Fruit fly (Drosophila melanogaster): ENCODE measurements around the gene Grip163.
A peak's percentile ranks its signal among the peaks of the same experiment; 100 is the strongest.

The Grip163 gene

DNA sequence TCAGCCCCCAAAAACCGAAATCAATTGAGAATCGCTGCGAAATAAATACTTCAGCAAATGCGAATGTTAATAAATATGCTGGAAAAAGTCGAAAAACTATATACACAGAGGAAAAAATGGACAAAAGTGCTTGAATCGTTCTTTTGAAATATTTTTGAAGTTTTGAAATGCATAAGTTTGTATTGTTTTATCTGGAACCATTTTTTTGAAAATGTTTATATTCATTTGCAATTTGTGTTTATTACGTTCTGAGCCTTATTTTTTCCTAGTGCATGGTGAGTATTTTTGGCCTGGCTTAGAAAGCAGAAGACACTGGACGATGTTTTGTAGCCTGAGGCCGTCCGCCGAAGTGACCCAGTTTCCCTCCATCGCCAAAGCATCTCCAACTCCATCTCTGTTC lies 27.0 kb upstream of the Grip163 start:
- TF ChIP-seq CG8159 (tag; optimal IDR thresholded peaks at IDR 0.05) (no peak), Ets98B (GFP tag; IDR thresholded peaks at IDR 0.05) (peak; percentile 55), Pif1A (GFP tag; optimal IDR thresholded peaks at IDR 0.05) (no peak), CG4496 (GFP tag; IDR thresholded peaks at IDR 0.05) (peak; percentile 27; the same call in 2 of the 3 replicates), CG17806 (tag; optimal IDR thresholded peaks at IDR 0.05) (no peak), CG9948 (tag; optimal IDR thresholded peaks at IDR 0.05) (no peak), CG14655 (GFP tag; optimal IDR thresholded peaks at IDR 0.05) (peak; percentile 46), CG8301 (tag; optimal IDR thresholded peaks at IDR 0.05) (peak; percentile 75), EcR (GFP tag; optimal IDR thresholded peaks at IDR 0.05) (no peak), CG34367 (tag; optimal IDR thresholded peaks at IDR 0.05) (no peak), fd96Ca (GFP tag; IDR thresholded peaks at IDR 0.05) (no peak)

DNA sequence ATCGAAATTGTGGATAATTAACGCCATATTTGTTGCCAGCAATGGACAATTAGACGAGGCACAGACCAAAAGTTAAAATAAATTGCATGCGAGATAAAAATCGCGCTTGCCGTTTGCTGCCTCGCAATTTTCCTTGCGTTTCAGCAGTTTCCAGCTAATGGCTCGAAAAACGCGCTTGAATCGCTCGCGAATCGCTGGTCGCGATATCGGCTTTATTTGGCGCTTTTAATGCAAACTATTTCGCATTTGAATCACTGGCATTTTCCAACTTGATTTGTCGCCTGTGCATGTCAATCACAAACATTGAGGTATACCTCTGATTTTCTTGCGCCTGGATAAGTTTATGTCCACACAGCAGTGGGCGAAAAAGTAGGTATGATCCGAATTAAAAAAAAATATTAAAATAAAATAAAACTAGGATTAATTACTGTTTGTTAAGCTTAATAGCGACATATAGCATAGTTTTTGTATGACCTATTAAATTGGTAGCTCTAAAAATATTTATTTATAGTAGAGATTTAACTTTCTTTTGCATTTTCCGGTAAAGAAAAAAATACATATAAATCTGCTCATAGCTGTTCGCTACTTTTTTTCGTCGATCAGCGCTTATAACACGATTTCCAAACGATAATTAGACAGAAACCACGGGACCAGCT lies 25.3 kb upstream of the Grip163 start:
- TF ChIP-seq fd96Ca (GFP tag; IDR thresholded peaks at IDR 0.05) (0 out of 3 replicates have a peak, but pooled peaks have one; percentile 19), CG4496 (GFP tag; IDR thresholded peaks at IDR 0.05) (0 out of 3 replicates have a peak, but pooled peaks have one; percentile 25), CG32121 (GFP tag; IDR thresholded peaks at IDR 0.05) (peak; percentile 34; the same call in 1 of the 2 replicates), EcR (GFP tag; optimal IDR thresholded peaks at IDR 0.05) (no peak), CG13204 (GFP tag; optimal IDR thresholded peaks at IDR 0.05) (no peak), CG12605 (GFP tag; IDR thresholded peaks at IDR 0.05) (no peak), CG8159 (tag; optimal IDR thresholded peaks at IDR 0.05) (no peak), CG8301 (tag; optimal IDR thresholded peaks at IDR 0.05) (peak; percentile 30), CG17806 (tag; optimal IDR thresholded peaks at IDR 0.05) (no peak), Pif1A (GFP tag; optimal IDR thresholded peaks at IDR 0.05) (no peak), CG14655 (GFP tag; optimal IDR thresholded peaks at IDR 0.05) (peak; percentile 34)

DNA sequence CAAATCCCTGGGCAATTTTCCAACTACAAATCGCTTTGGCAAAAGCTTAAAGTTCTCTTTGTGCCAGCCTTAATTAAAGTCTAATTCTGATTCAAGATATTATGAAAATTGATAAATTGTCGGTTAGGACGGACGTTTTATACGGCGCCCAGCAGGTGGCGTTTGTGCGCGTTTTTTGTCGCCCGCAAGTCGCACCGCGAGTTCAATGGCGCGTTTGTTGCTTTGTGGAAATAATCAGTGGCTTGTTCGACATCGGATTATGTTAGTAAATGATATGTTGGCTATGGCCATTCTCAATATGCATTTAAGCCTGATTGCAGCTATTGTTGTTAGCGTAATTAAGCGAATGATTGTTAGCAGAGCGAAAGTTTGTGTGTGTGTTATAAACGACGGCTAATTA lies 24.0 kb upstream of the Grip163 start:
- TF ChIP-seq CG13204 (GFP tag; optimal IDR thresholded peaks at IDR 0.05) (no peak), CG14655 (GFP tag; optimal IDR thresholded peaks at IDR 0.05) (no peak), CG17806 (tag; optimal IDR thresholded peaks at IDR 0.05) (no peak), CG10348 (GFP tag; IDR thresholded peaks at IDR 0.05) (no peak), Ets98B (GFP tag; IDR thresholded peaks at IDR 0.05) (no peak), CG4496 (GFP tag; IDR thresholded peaks at IDR 0.05) (no peak), gl (tag; optimal IDR thresholded peaks at IDR 0.05) (no peak), CG9948 (tag; optimal IDR thresholded peaks at IDR 0.05) (no peak), Pif1B (GFP tag; optimal IDR thresholded peaks at IDR 0.05) (no peak), D1 (tag; optimal IDR thresholded peaks at IDR 0.05) (no peak), fd96Ca (GFP tag; IDR thresholded peaks at IDR 0.05) (no peak), EcR (GFP tag; optimal IDR thresholded peaks at IDR 0.05) (no peak), rn (GFP tag; IDR thresholded peaks at IDR 0.05) (no peak)

DNA sequence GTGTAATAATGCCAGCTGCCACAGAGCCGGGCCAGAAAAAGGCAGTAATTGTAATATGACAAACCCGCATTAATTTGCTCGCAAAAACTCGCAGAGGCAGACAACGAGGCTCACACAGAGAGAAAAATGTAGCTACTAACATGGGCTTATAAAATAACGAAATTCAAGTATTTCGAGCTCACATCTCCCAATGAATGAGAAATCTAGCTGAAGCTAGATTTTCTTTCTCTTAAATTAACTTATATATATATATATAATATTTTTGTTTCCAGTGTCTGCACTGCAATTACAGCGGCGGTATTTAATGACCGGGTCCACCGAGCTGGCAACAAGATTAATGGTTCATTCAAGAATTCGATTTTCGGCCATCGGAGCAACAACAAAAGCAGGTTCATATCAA lies 18.2 kb upstream of the Grip163 start:
- TF ChIP-seq CG17806 (tag; optimal IDR thresholded peaks at IDR 0.05) = peak; percentile 21
- no peak for TF ChIP-seq CG8301 (tag; optimal IDR thresholded peaks at IDR 0.05)
- no peak for TF ChIP-seq CG9948 (tag; optimal IDR thresholded peaks at IDR 0.05)
- TF ChIP-seq Snoo (tag; optimal IDR thresholded peaks at IDR 0.05) = peak; percentile 71
- peak; percentile 46; the same call in 1 of the 2 replicates for TF ChIP-seq rn (GFP tag; IDR thresholded peaks at IDR 0.05)
- peak; percentile 3 for TF ChIP-seq Pif1B (GFP tag; optimal IDR thresholded peaks at IDR 0.05)
- peak; percentile 63; the same call in 1 of the 2 replicates for TF ChIP-seq CG32121 (GFP tag; IDR thresholded peaks at IDR 0.05)
- peak; percentile 16 for TF ChIP-seq Pif1A (GFP tag; optimal IDR thresholded peaks at IDR 0.05)
- peak; percentile 20 for TF ChIP-seq CG8159 (tag; optimal IDR thresholded peaks at IDR 0.05)
- no peak for TF ChIP-seq CG12605 (GFP tag; IDR thresholded peaks at IDR 0.05)
- no peak for TF ChIP-seq EcR (GFP tag; optimal IDR thresholded peaks at IDR 0.05)
- no peak for TF ChIP-seq D1 (tag; optimal IDR thresholded peaks at IDR 0.05)
- TF ChIP-seq CG4496 (GFP tag; IDR thresholded peaks at IDR 0.05) = peak; percentile 78
- no peak for TF ChIP-seq CG15710 (tag; optimal IDR thresholded peaks at IDR 0.05)
- TF ChIP-seq Ets98B (GFP tag; IDR thresholded peaks at IDR 0.05) = peak; percentile 72
- TF ChIP-seq CG13204 (GFP tag; optimal IDR thresholded peaks at IDR 0.05) = no peak
- no peak for TF ChIP-seq gl (tag; optimal IDR thresholded peaks at IDR 0.05)
- TF ChIP-seq CG34367 (tag; optimal IDR thresholded peaks at IDR 0.05) = no peak
- TF ChIP-seq CG14655 (GFP tag; optimal IDR thresholded peaks at IDR 0.05) = peak; percentile 34
- TF ChIP-seq CG10348 (GFP tag; IDR thresholded peaks at IDR 0.05) = no peak
- TF ChIP-seq fd96Ca (GFP tag; IDR thresholded peaks at IDR 0.05) = 0 out of 3 replicates have a peak, but pooled peaks have one; percentile 25

DNA sequence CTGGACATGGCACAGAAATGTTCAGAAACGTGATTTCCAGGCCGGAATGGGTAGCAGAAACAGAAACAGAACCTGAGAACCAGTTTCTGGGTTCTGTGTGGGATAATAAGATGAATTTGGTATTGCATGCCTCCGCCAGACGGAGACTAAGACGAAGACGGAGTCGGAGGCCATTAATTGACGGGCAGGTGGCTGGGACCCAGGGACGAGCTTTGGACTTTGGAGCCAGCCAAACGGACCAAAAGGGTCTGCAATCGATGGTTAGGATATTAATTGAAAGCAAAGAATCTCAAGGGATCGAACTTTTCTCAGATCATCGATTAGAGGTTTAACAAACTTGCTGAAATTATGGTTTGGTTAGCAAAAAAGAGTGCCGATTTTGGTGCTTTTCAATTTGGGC lies 16.3 kb upstream of the Grip163 start:
- TF ChIP-seq Snoo (tag; optimal IDR thresholded peaks at IDR 0.05) = peak; percentile 5
- peak; percentile 1 for TF ChIP-seq EcR (GFP tag; optimal IDR thresholded peaks at IDR 0.05)
- no peak for TF ChIP-seq CG13204 (GFP tag; optimal IDR thresholded peaks at IDR 0.05)
- no peak for TF ChIP-seq CG34367 (tag; optimal IDR thresholded peaks at IDR 0.05)
- TF ChIP-seq CG8159 (tag; optimal IDR thresholded peaks at IDR 0.05) = no peak
- TF ChIP-seq gl (tag; optimal IDR thresholded peaks at IDR 0.05) = peak; percentile 59
- TF ChIP-seq D1 (tag; optimal IDR thresholded peaks at IDR 0.05) = no peak

DNA sequence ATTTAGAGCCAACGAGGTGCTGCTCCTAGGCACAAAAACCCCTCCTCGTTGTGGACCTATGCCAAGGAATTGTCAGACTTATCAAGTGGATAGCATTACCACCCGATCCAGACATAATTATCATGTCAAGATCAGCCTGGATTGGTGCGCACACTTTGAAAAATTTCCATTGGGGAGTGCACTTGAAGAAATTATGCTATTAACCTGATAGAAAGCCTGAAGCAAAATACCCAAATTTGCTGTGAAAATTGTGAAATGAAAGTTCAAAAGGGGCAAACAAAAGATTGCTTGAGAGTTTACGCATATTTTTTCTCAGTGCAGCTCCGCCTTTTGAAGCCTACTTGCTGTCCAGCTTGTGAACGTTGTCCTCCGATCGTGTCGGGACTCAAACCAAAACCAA lies 15.8 kb upstream of the Grip163 start:
- TF ChIP-seq Pif1A (GFP tag; optimal IDR thresholded peaks at IDR 0.05) (peak; percentile 33), CG4496 (GFP tag; IDR thresholded peaks at IDR 0.05) (peak; percentile 41), CG9948 (tag; optimal IDR thresholded peaks at IDR 0.05) (peak; percentile 38), gl (tag; optimal IDR thresholded peaks at IDR 0.05) (no peak), CG17806 (tag; optimal IDR thresholded peaks at IDR 0.05) (peak; percentile 54), CG14655 (GFP tag; optimal IDR thresholded peaks at IDR 0.05) (no peak), CG8301 (tag; optimal IDR thresholded peaks at IDR 0.05) (peak; percentile 26), CG34367 (tag; optimal IDR thresholded peaks at IDR 0.05) (peak; percentile 6), Ets98B (GFP tag; IDR thresholded peaks at IDR 0.05) (0 out of 2 replicates have a peak, but pooled peaks have one; percentile 30), fd96Ca (GFP tag; IDR thresholded peaks at IDR 0.05) (peak; percentile 16; the same call in 1 of the 3 replicates), D1 (tag; optimal IDR thresholded peaks at IDR 0.05) (peak; percentile 5), CG8159 (tag; optimal IDR thresholded peaks at IDR 0.05) (peak; percentile 54), CG13204 (GFP tag; optimal IDR thresholded peaks at IDR 0.05) (no peak), CG15710 (tag; optimal IDR thresholded peaks at IDR 0.05) (peak; percentile 41), EcR (GFP tag; optimal IDR thresholded peaks at IDR 0.05) (no peak), Pif1B (GFP tag; optimal IDR thresholded peaks at IDR 0.05) (peak; percentile 3)

Data from whole organism, pupa.